Fruit fly (Drosophila melanogaster) Kc167 (cell line): ENCODE measurements around the gene lectin-30A.

ENCODE experiments used
- Myc ChIP-seq: fragments of >200 bp; optimal IDR thresholded peaks from 2 replicates; lab custom pipeline; 2017; ENCODE audit warnings: missing external identifiers
- Sin3A ChIP-seq: fragments of >200 bp; optimal IDR thresholded peaks from 2 replicates; lab custom pipeline; 2018; ENCODE audit warnings: missing external identifiers
- psq ChIP-seq: fragments of >200 bp; optimal IDR thresholded peaks from 2 replicates; lab custom pipeline; 2017; ENCODE audit warnings: missing external identifiers

DNA sequence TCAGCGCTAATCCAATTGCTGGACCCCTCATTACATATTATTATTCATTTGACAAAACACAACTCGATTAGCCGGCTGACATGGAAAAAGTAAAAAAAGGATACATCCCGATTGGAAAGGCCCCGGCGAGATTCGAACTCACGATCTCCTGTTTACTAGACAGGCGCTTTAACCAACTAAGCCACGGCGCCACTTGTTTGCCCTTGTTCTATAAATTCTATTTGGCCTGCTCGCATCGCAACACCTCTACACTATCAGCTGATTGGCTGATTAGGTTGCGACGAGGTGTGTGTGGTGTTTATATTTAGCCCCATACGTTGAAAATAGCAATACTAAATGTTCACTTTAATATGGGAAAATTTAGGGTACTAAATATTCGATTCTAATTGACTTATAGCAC, 18.2 kb downstream of the lectin-30A start:
- no peak for TF ChIP-seq Myc (lab: Kevin White, UChicago)
- TF ChIP-seq Sin3A (lab: Kevin White, UChicago), result no peak
- TF ChIP-seq psq, result no peak
